Worm (Caenorhabditis elegans) whole organism, L4 larva: ENCODE measurements around the gene Y105C5B.9.
"Not testable (repeated sequence)": the region's sequence is repeated elsewhere in the genome, so short reads cannot be mapped to it uniquely, and the experiment has no call there.

ENCODE experiments used
- Y5F2A.4 ChIP-seq: fragments of 200-800 bp; sonication (Bioruptor generic); optimal IDR thresholded peaks from 2 replicates; lab custom pipeline; 2018; ENCODE audit warnings: mild to moderate bottlenecking, missing genetic modification characterization, missing compliant biosample characterization
- ZK546.5 ChIP-seq, 2 experiments: sonication (generic microtip); optimal IDR thresholded peaks; 2 replicates each; lab custom pipeline; 2017; ENCODE audit warnings: missing biosample characterization in 2 of 2, missing genetic modification characterization in 2 of 2
- aly-2 ChIP-seq: sonication (generic microtip); optimal IDR thresholded peaks from 2 replicates; lab custom pipeline; 2018; ENCODE audit warnings: missing biosample characterization, missing genetic modification characterization
- ama-1 ChIP-seq: fragments of 150-350 bp; optimal IDR thresholded peaks from 2 replicates; lab custom pipeline; 2014; ENCODE audit warnings: inconsistent platforms, mixed read lengths
- dmd-6 ChIP-seq: fragments of 200-800 bp; sonication (Bioruptor generic); IDR thresholded peaks from 2 replicates; pipeline ENCODE4 v1.3.6; 2022; ENCODE audit warnings: missing genetic modification reagents, missing genetic modification characterization, missing compliant biosample characterization
- lin-15B ChIP-seq: fragments of 150-350 bp; sonication (generic microtip); optimal IDR thresholded peaks from 3 replicates; lab custom pipeline; 2014; ENCODE audit warnings: missing biosample characterization, missing genetic modification characterization
- nhr-102 ChIP-seq: sonication (generic microtip); optimal IDR thresholded peaks from 2 replicates; lab custom pipeline; 2016; ENCODE audit warnings: mild to moderate bottlenecking, missing genetic modification characterization, moderate library complexity, missing compliant biosample characterization
- nhr-237 ChIP-seq: sonication (generic microtip); optimal IDR thresholded peaks from 2 replicates; lab custom pipeline; 2017; ENCODE audit warnings: missing biosample characterization, missing genetic modification characterization
- nhr-28 ChIP-seq: fragments of 150-350 bp; optimal IDR thresholded peaks from 2 replicates; lab custom pipeline; 2014; ENCODE audit warnings: missing biosample characterization, missing genetic modification characterization
- nhr-41 ChIP-seq: fragments of 200-800 bp; sonication (Bioruptor generic); IDR thresholded peaks from 2 replicates; pipeline ENCODE4 v1.3.6; 2022; ENCODE audit warnings: missing genetic modification reagents, missing genetic modification characterization, missing compliant biosample characterization
- tag-97 ChIP-seq: fragments of 200-800 bp; sonication (Bioruptor generic); IDR thresholded peaks from 2 replicates; pipeline ENCODE4 v1.3.6; 2022; ENCODE audit warnings: missing genetic modification characterization, missing compliant biosample characterization
- unc-39 ChIP-seq: sonication (generic microtip); optimal IDR thresholded peaks from 2 replicates; lab custom pipeline; 2017; ENCODE audit warnings: missing biosample characterization, missing genetic modification characterization

ce11 chrIV:15895861-15896260 lies 34.5 kb upstream of the Y105C5B.9 start:
- not testable (repeated sequence) for TF ChIP-seq nhr-28; aly-2 (tag; lab: Kevin White, UChicago); ZK546.5 (tag; optimal IDR thresholded peaks at IDR 0.05; lab: Kevin White, UChicago); ama-1 (lab: Kevin White, UChicago); nhr-237; Y5F2A.4 (GFP tag; lab: Kevin White, UChicago); tag-97; dmd-6 (GFP tag; lab: Robert Waterston, UW); unc-39; nhr-102 (tag; lab: Kevin White, UChicago); lin-15B (tag; lab: Kevin White, UChicago)
- TF ChIP-seq nhr-41, result peak; percentile 90; the same call in 1 of the 2 replicates
